Fruit fly (Drosophila melanogaster) whole organism, pupa: Measurements from ENCODE around the gene CG31600.

Experiments
- CG10348 ChIP-seq: fragments of 200-800 bp; sonication (Bioruptor generic); IDR thresholded peaks from 2 replicates; pipeline ENCODE4 v1.3.6; 2022; ENCODE audit warnings: missing biosample characterization, missing genetic modification characterization
- CG12605 ChIP-seq: fragments of 200-800 bp; sonication (Bioruptor generic); IDR thresholded peaks from 2 replicates; pipeline ENCODE4 v1.3.6; 2022; ENCODE audit warnings: missing biosample characterization, missing genetic modification characterization
- CG13204 ChIP-seq: fragments of 200-800 bp; sonication (Bioruptor generic); optimal IDR thresholded peaks from 2 replicates; lab custom pipeline; 2018; ENCODE audit warnings: missing biosample characterization, mild to moderate bottlenecking, missing genetic modification characterization, moderate library complexity
- CG32121 ChIP-seq: fragments of 200-800 bp; sonication (Bioruptor generic); IDR thresholded peaks from 2 replicates; pipeline ENCODE4 v1.3.6; 2022; ENCODE audit warnings: missing biosample characterization, missing genetic modification characterization
- CG8159 ChIP-seq: fragments of 200-800 bp; sonication (Bioruptor generic); optimal IDR thresholded peaks from 3 replicates; lab custom pipeline; 2018; ENCODE audit warnings: missing biosample characterization, mild to moderate bottlenecking, missing genetic modification characterization, moderate library complexity
- CG8301 ChIP-seq: fragments of 200-800 bp; sonication (Bioruptor generic); optimal IDR thresholded peaks from 2 replicates; lab custom pipeline; 2018; ENCODE audit warnings: missing biosample characterization, mild to moderate bottlenecking, missing genetic modification characterization
- CG9948 ChIP-seq: fragments of 200-800 bp; sonication (Bioruptor generic); optimal IDR thresholded peaks from 2 replicates; lab custom pipeline; 2018; ENCODE audit warnings: missing biosample characterization, mild to moderate bottlenecking, missing genetic modification characterization, moderate library complexity
- EcR ChIP-seq: fragments of 200-800 bp; sonication (Bioruptor generic); optimal IDR thresholded peaks from 3 replicates; lab custom pipeline; 2019; ENCODE audit warnings: missing biosample characterization, missing genetic modification characterization, mild to moderate bottlenecking, moderate library complexity, missing genetic modification reagents
- Pif1A ChIP-seq: fragments of 200-800 bp; sonication (Bioruptor generic); optimal IDR thresholded peaks from 3 replicates; lab custom pipeline; 2016; ENCODE audit warnings: missing biosample characterization, missing genetic modification characterization
- Pif1B ChIP-seq: fragments of 200-800 bp; sonication (Bioruptor generic); optimal IDR thresholded peaks from 3 replicates; lab custom pipeline; 2016; ENCODE audit warnings: missing biosample characterization, missing genetic modification characterization

dm6 chr2L:21923267-21923666, 8.1 kb upstream of the CG31600 start:
- TF ChIP-seq CG13204 (GFP tag; lab: Kevin White, UChicago) (no peak), Pif1A (GFP tag; lab: Kevin White, UChicago) (no peak), CG9948 (tag; lab: Kevin White, UChicago) (no peak), CG12605 (GFP tag; lab: Robert Waterston, UW) (no peak), CG32121 (no peak), EcR (GFP tag; lab: Kevin White, UChicago) (no peak), Pif1B (GFP tag; lab: Kevin White, UChicago) (no peak), CG8159 (tag; lab: Kevin White, UChicago) (no peak), CG8301 (tag; lab: Kevin White, UChicago) (no peak), CG10348 (GFP tag; lab: Robert Waterston, UW) (no peak)
